Worm (Caenorhabditis elegans) whole organism, L2 larva: ENCODE measurements around the gene ife-4.

ENCODE experiments used
- C34F6.9 ChIP-seq: fragments of 150-350 bp; optimal IDR thresholded peaks from 2 replicates; lab custom pipeline; 2014; ENCODE audit warnings: missing biosample characterization, missing genetic modification characterization
- F13H6.1 ChIP-seq: sonication (generic microtip); optimal IDR thresholded peaks from 2 replicates; lab custom pipeline; 2016; ENCODE audit warnings: missing genetic modification characterization, missing compliant biosample characterization
- R02D3.7 ChIP-seq: fragments of 150-350 bp; optimal IDR thresholded peaks from 2 replicates; lab custom pipeline; 2014; ENCODE audit warnings: missing biosample characterization, missing genetic modification characterization
- Y55F3AM.14 ChIP-seq: fragments of 200-800 bp; sonication (Bioruptor generic); optimal IDR thresholded peaks from 2 replicates; lab custom pipeline; 2018; ENCODE audit warnings: mild to moderate bottlenecking, missing genetic modification characterization, missing compliant biosample characterization
- ZK546.5 ChIP-seq: sonication (generic microtip); optimal IDR thresholded peaks from 2 replicates; lab custom pipeline; 2017; ENCODE audit warnings: missing biosample characterization, missing genetic modification characterization
- alr-1 ChIP-seq: fragments of 150-350 bp; optimal IDR thresholded peaks from 2 replicates; lab custom pipeline; 2014; ENCODE audit warnings: missing biosample characterization, missing genetic modification characterization
- aly-2 ChIP-seq: fragments of 150-350 bp; optimal IDR thresholded peaks from 2 replicates; lab custom pipeline; 2014; ENCODE audit warnings: missing biosample characterization, missing genetic modification characterization
- ama-1 ChIP-seq: fragments of 150-350 bp; optimal IDR thresholded peaks from 2 replicates; lab custom pipeline; 2018; ENCODE audit warnings: inconsistent platforms
- blmp-1 ChIP-seq: sonication (generic microtip); optimal IDR thresholded peaks from 2 replicates; lab custom pipeline; 2017; ENCODE audit warnings: missing genetic modification characterization, mild to moderate bottlenecking, missing compliant biosample characterization, antibody characterized with exemption, moderate library complexity; ENCODE audit not compliant: insufficient read depth
- ceh-16 ChIP-seq: fragments of 150-350 bp; optimal IDR thresholded peaks from 2 replicates; lab custom pipeline; 2014; ENCODE audit warnings: missing biosample characterization, missing genetic modification characterization
- ceh-82 ChIP-seq: fragments of 150-350 bp; optimal IDR thresholded peaks from 2 replicates; lab custom pipeline; 2014; ENCODE audit warnings: missing biosample characterization, missing genetic modification characterization
- crh-2 ChIP-seq: sonication (generic microtip); optimal IDR thresholded peaks from 2 replicates; lab custom pipeline; 2017; ENCODE audit warnings: missing biosample characterization, missing genetic modification characterization
- dmd-4 ChIP-seq: sonication (generic microtip); optimal IDR thresholded peaks from 2 replicates; lab custom pipeline; 2017; ENCODE audit warnings: missing biosample characterization, missing genetic modification characterization
- egl-27 ChIP-seq: sonication (generic microtip); optimal IDR thresholded peaks from 3 replicates; lab custom pipeline; 2017; ENCODE audit warnings: missing biosample characterization, missing genetic modification reagents, missing genetic modification characterization
- elt-1 ChIP-seq: fragments of 150-350 bp; optimal IDR thresholded peaks from 2 replicates; lab custom pipeline; 2014; ENCODE audit warnings: missing biosample characterization, missing genetic modification characterization
- elt-3 ChIP-seq: sonication (generic microtip); optimal IDR thresholded peaks from 2 replicates; lab custom pipeline; 2017; ENCODE audit warnings: missing biosample characterization, missing genetic modification characterization
- fos-1 ChIP-seq: fragments of 150-350 bp; optimal IDR thresholded peaks from 2 replicates; lab custom pipeline; 2014; ENCODE audit warnings: missing biosample characterization, missing genetic modification characterization
- gmeb-1 ChIP-seq: fragments of 150-350 bp; optimal IDR thresholded peaks from 2 replicates; lab custom pipeline; 2014; ENCODE audit warnings: missing biosample characterization, missing genetic modification characterization
- lin-11 ChIP-seq: fragments of 150-350 bp; sonication (generic microtip); optimal IDR thresholded peaks from 2 replicates; lab custom pipeline; 2014; ENCODE audit warnings: missing biosample characterization, missing genetic modification characterization, inconsistent platforms, mixed read lengths
- lin-13 ChIP-seq: fragments of 150-350 bp; optimal IDR thresholded peaks from 2 replicates; lab custom pipeline; 2014; ENCODE audit warnings: missing biosample characterization, missing genetic modification reagents, missing genetic modification characterization
- lin-39 ChIP-seq: fragments of 150-350 bp; optimal IDR thresholded peaks from 2 replicates; lab custom pipeline; 2014; ENCODE audit warnings: missing biosample characterization, missing genetic modification reagents, missing genetic modification characterization
- lsy-2 ChIP-seq, 2 experiments: fragments of 150-350 bp in 1 of 2; sonication (generic microtip) in 1 of 2; optimal IDR thresholded peaks; 2 replicates each; lab custom pipeline; 2014 to 2017; ENCODE audit warnings: missing biosample characterization in 2 of 2, missing genetic modification characterization in 2 of 2
- mab-5 ChIP-seq: fragments of 150-350 bp; optimal IDR thresholded peaks from 2 replicates; lab custom pipeline; 2014; ENCODE audit warnings: missing biosample characterization, missing genetic modification characterization
- mbf-1 ChIP-seq: sonication (generic microtip); optimal IDR thresholded peaks from 2 replicates; lab custom pipeline; 2017; ENCODE audit warnings: missing biosample characterization, missing genetic modification characterization
- mdl-1 ChIP-seq, 2 experiments: fragments of 150-350 bp in 1 of 2; sonication (generic microtip) in 1 of 2; optimal IDR thresholded peaks; 2 replicates each; lab custom pipeline; 2017; ENCODE audit warnings: missing biosample characterization in 2 of 2, missing genetic modification characterization in 2 of 2
- nhr-10 ChIP-seq: sonication (generic microtip); optimal IDR thresholded peaks from 2 replicates; lab custom pipeline; 2017; ENCODE audit warnings: missing biosample characterization, missing genetic modification characterization
- nhr-11 ChIP-seq: fragments of 150-350 bp; optimal IDR thresholded peaks from 2 replicates; lab custom pipeline; 2014; ENCODE audit warnings: missing biosample characterization, missing genetic modification characterization
- nhr-12 ChIP-seq: fragments of 150-350 bp; optimal IDR thresholded peaks from 2 replicates; lab custom pipeline; 2014; ENCODE audit warnings: missing biosample characterization, missing genetic modification characterization
- nhr-129 ChIP-seq: fragments of 150-350 bp; optimal IDR thresholded peaks from 2 replicates; lab custom pipeline; 2014; ENCODE audit warnings: missing biosample characterization, missing genetic modification characterization
- nhr-21 ChIP-seq: fragments of 150-350 bp; optimal IDR thresholded peaks from 2 replicates; lab custom pipeline; 2014; ENCODE audit warnings: missing biosample characterization, missing genetic modification characterization
- nhr-23 ChIP-seq: fragments of 150-350 bp; optimal IDR thresholded peaks from 2 replicates; lab custom pipeline; 2014; ENCODE audit warnings: missing biosample characterization, missing genetic modification reagents, missing genetic modification characterization
- nhr-237 ChIP-seq: fragments of 150-350 bp; optimal IDR thresholded peaks from 2 replicates; lab custom pipeline; 2014; ENCODE audit warnings: missing biosample characterization, missing genetic modification characterization
- nhr-25 ChIP-seq: fragments of 150-350 bp; sonication (generic microtip); optimal IDR thresholded peaks from 3 replicates; lab custom pipeline; 2014; ENCODE audit warnings: missing biosample characterization, missing genetic modification characterization
- nhr-6 ChIP-seq: fragments of 150-350 bp; optimal IDR thresholded peaks from 2 replicates; lab custom pipeline; 2014; ENCODE audit warnings: missing biosample characterization, missing genetic modification characterization
- nhr-77 ChIP-seq: fragments of 150-350 bp; optimal IDR thresholded peaks from 2 replicates; lab custom pipeline; 2014; ENCODE audit warnings: missing biosample characterization, missing genetic modification characterization
- peb-1 ChIP-seq: fragments of 150-350 bp; optimal IDR thresholded peaks from 2 replicates; lab custom pipeline; 2014; ENCODE audit warnings: missing biosample characterization, missing genetic modification characterization
- sem-4 ChIP-seq: fragments of 150-350 bp; optimal IDR thresholded peaks from 2 replicates; lab custom pipeline; 2014; ENCODE audit warnings: missing biosample characterization, missing genetic modification reagents, missing genetic modification characterization
- skn-1 ChIP-seq: sonication (generic microtip); optimal IDR thresholded peaks from 2 replicates; lab custom pipeline; 2017; ENCODE audit warnings: missing biosample characterization, missing genetic modification characterization
- sma-3 ChIP-seq: sonication (generic microtip); optimal IDR thresholded peaks from 2 replicates; lab custom pipeline; 2016; ENCODE audit warnings: missing genetic modification reagents, missing genetic modification characterization, missing compliant biosample characterization
- sma-9 ChIP-seq, 2 experiments: fragments of 150-350 bp in 1 of 2; sonication (generic microtip) in 1 of 2; optimal IDR thresholded peaks; 2 replicates each; lab custom pipeline; 2014 to 2016; ENCODE audit warnings: missing genetic modification characterization in 2 of 2, mild to moderate bottlenecking in 1 of 2, missing biosample characterization in 1 of 2, missing compliant biosample characterization in 1 of 2, missing genetic modification reagents in 1 of 2, moderate library complexity in 1 of 2
- snpc-4 ChIP-seq: fragments of 150-350 bp; optimal IDR thresholded peaks from 2 replicates; lab custom pipeline; 2014; ENCODE audit warnings: missing biosample characterization, missing genetic modification characterization
- unc-39 ChIP-seq: fragments of 150-350 bp; optimal IDR thresholded peaks from 2 replicates; lab custom pipeline; 2014; ENCODE audit warnings: missing biosample characterization, missing genetic modification characterization
- unc-55 ChIP-seq: fragments of 150-350 bp; sonication (generic microtip); optimal IDR thresholded peaks from 3 replicates; lab custom pipeline; 2014; ENCODE audit warnings: missing biosample characterization, missing genetic modification reagents, missing genetic modification characterization
- unc-62 ChIP-seq: fragments of 150-350 bp; optimal IDR thresholded peaks from 2 replicates; lab custom pipeline; 2014; ENCODE audit warnings: missing biosample characterization, missing genetic modification reagents, missing genetic modification characterization
- zag-1 ChIP-seq: fragments of 150-350 bp; optimal IDR thresholded peaks from 2 replicates; lab custom pipeline; 2014; ENCODE audit warnings: missing biosample characterization, missing genetic modification characterization
- ztf-1 ChIP-seq: fragments of 200-800 bp; sonication (Bioruptor generic); conservative IDR thresholded peaks from 2 replicates; pipeline ENCODE4 v1.3.6; 2022; ENCODE audit warnings: missing genetic modification characterization, missing compliant biosample characterization
- ztf-11 ChIP-seq: sonication (generic microtip); optimal IDR thresholded peaks from 2 replicates; lab custom pipeline; 2017; ENCODE audit warnings: missing biosample characterization, missing genetic modification characterization
- ztf-4 ChIP-seq: fragments of 150-350 bp; optimal IDR thresholded peaks from 2 replicates; lab custom pipeline; 2014; ENCODE audit warnings: missing biosample characterization, missing genetic modification characterization

Gene ife-4

ce11 chrX:1120326-1120725 is 16.3 kb downstream of the ife-4 start:
- TF ChIP-seq dmd-4 (tag; lab: Kevin White, UChicago) (no peak), unc-39 (no peak), snpc-4 (tag; lab: Kevin White, UChicago) (no peak), crh-2 (tag; lab: Kevin White, UChicago) (no peak), F13H6.1 (tag; lab: Kevin White, UChicago) (peak; percentile 78), egl-27 (tag; lab: Kevin White, UChicago) (no peak), sma-3 (GFP tag; lab: Kevin White, UChicago) (no peak), lin-11 (no peak), alr-1 (tag; lab: Kevin White, UChicago) (no peak), Y55F3AM.14 (GFP tag; lab: Kevin White, UChicago) (no peak), nhr-77 (tag; lab: Kevin White, UChicago) (no peak), elt-1 (no peak), lin-39 (tag; lab: Kevin White, UChicago) (no peak), ceh-82 (tag; lab: Kevin White, UChicago) (no peak), peb-1 (no peak), ztf-1 (GFP tag; lab: Robert Waterston, UW) (no peak), nhr-21 (tag; lab: Kevin White, UChicago) (no peak), unc-55 (GFP tag; lab: Kevin White, UChicago) (peak; percentile 24), sem-4 (tag; lab: Kevin White, UChicago) (peak; percentile 66), aly-2 (tag; lab: Kevin White, UChicago) (no peak), gmeb-1 (no peak), nhr-237 (no peak), ama-1 (lab: Kevin White, UChicago) (no peak), lsy-2 (tag; optimal IDR thresholded peaks at IDR 0.05; lab: Kevin White, UChicago) (peak in 1 of 2 experiments; percentile 49), nhr-23 (tag; lab: Kevin White, UChicago) (no peak), nhr-12 (tag; lab: Kevin White, UChicago) (no peak), skn-1 (no peak), unc-62 (GFP tag; lab: Kevin White, UChicago) (no peak), ceh-16 (tag; lab: Kevin White, UChicago) (no peak), nhr-129 (tag; lab: Kevin White, UChicago) (peak; percentile 42), zag-1 (tag; lab: Kevin White, UChicago) (peak; percentile 49), ZK546.5 (tag; lab: Kevin White, UChicago) (no peak), C34F6.9 (tag; lab: Kevin White, UChicago) (no peak), nhr-25 (tag; lab: Kevin White, UChicago) (no peak), lin-13 (GFP tag; lab: Kevin White, UChicago) (peak; percentile 8), ztf-4 (tag; lab: Kevin White, UChicago) (no peak), mdl-1 (tag; optimal IDR thresholded peaks at IDR 0.05; lab: Kevin White, UChicago) (no peak), elt-3 (tag; lab: Kevin White, UChicago) (no peak), blmp-1 (no peak), mbf-1 (tag; lab: Kevin White, UChicago) (no peak), nhr-6 (tag; lab: Kevin White, UChicago) (no peak), fos-1 (tag; lab: Kevin White, UChicago) (no peak), nhr-10 (tag; lab: Kevin White, UChicago) (no peak), ztf-11 (tag; lab: Kevin White, UChicago) (no peak), mab-5 (tag; lab: Kevin White, UChicago) (peak; percentile 62), nhr-11 (tag; lab: Kevin White, UChicago) (no peak), sma-9 (GFP tag; optimal IDR thresholded peaks at IDR 0.05; lab: Kevin White, UChicago) (peak; percentile 15), sma-9 (tag; optimal IDR thresholded peaks at IDR 0.05; lab: Kevin White, UChicago) (no peak), R02D3.7 (tag; lab: Kevin White, UChicago) (no peak)
- TF ChIP-seq, all 48 proteins: peak for 9
